Fruit fly (Drosophila melanogaster) whole organism, embryonic: ENCODE data around the gene tai.
A peak's percentile ranks its signal among the peaks of the same experiment; 100 is the strongest.

ENCODE experiments used
- Bteb2 ChIP-seq: fragments of 200-800 bp; sonication (Bioruptor generic); optimal IDR thresholded peaks from 2 replicates; lab custom pipeline; 2016; ENCODE audit warnings: missing biosample characterization, missing genetic modification characterization
- CG10147 ChIP-seq: fragments of 200-800 bp; sonication (Bioruptor generic); optimal IDR thresholded peaks from 2 replicates; lab custom pipeline; 2019; ENCODE audit warnings: missing biosample characterization, mild to moderate bottlenecking, missing genetic modification characterization, moderate library complexity
- CG17385 ChIP-seq: fragments of 200-800 bp; sonication (Bioruptor generic); optimal IDR thresholded peaks from 3 replicates; lab custom pipeline; 2018; ENCODE audit warnings: missing biosample characterization, mild to moderate bottlenecking, missing genetic modification characterization
- CG17568 ChIP-seq: fragments of 200-800 bp; sonication (Bioruptor generic); optimal IDR thresholded peaks from 2 replicates; lab custom pipeline; 2018; ENCODE audit warnings: missing biosample characterization, mild to moderate bottlenecking, missing genetic modification characterization, moderate library complexity
- CG17829 ChIP-seq: fragments of 200-800 bp; optimal IDR thresholded peaks from 2 replicates; lab custom pipeline; 2019; ENCODE audit warnings: missing biosample characterization, mild to moderate bottlenecking, missing genetic modification characterization, moderate library complexity
- CG2116 ChIP-seq: fragments of 200-800 bp; sonication (Bioruptor generic); optimal IDR thresholded peaks from 3 replicates; lab custom pipeline; 2018; ENCODE audit warnings: missing biosample characterization, mild to moderate bottlenecking, missing genetic modification characterization
- CG31388 ChIP-seq: fragments of 200-800 bp; sonication (Bioruptor generic); optimal IDR thresholded peaks from 2 replicates; lab custom pipeline; 2016; ENCODE audit warnings: missing biosample characterization, missing genetic modification characterization
- CG32772 ChIP-seq: fragments of 200-800 bp; sonication (Bioruptor generic); IDR thresholded peaks from 2 replicates; pipeline ENCODE4 v1.3.6; 2022; ENCODE audit warnings: missing biosample characterization, missing genetic modification characterization
- CG4404 ChIP-seq: fragments of 200-800 bp; sonication (Bioruptor generic); IDR thresholded peaks from 2 replicates; pipeline ENCODE4 v1.3.6; 2022; ENCODE audit warnings: missing biosample characterization, missing genetic modification characterization
- CG5180 ChIP-seq: fragments of 200-800 bp; sonication (Bioruptor generic); optimal IDR thresholded peaks from 3 replicates; lab custom pipeline; 2017; ENCODE audit warnings: missing biosample characterization, missing genetic modification characterization, mild to moderate bottlenecking, moderate library complexity, missing genetic modification reagents
- CG7271 ChIP-seq: fragments of 200-800 bp; sonication (Bioruptor generic); optimal IDR thresholded peaks from 2 replicates; lab custom pipeline; 2018; ENCODE audit warnings: missing biosample characterization, mild to moderate bottlenecking, missing genetic modification characterization, moderate library complexity
- CG7556 ChIP-seq: fragments of 200-800 bp; sonication (Bioruptor generic); optimal IDR thresholded peaks from 2 replicates; lab custom pipeline; 2017; ENCODE audit warnings: missing biosample characterization, mild to moderate bottlenecking, missing genetic modification characterization
- CG7745 ChIP-seq: fragments of 200-800 bp; sonication (Bioruptor generic); optimal IDR thresholded peaks from 2 replicates; lab custom pipeline; 2018; ENCODE audit warnings: missing biosample characterization, mild to moderate bottlenecking, missing genetic modification characterization, moderate library complexity
- CG7987 ChIP-seq: fragments of 200-800 bp; sonication (Bioruptor generic); optimal IDR thresholded peaks from 2 replicates; lab custom pipeline; 2018; ENCODE audit warnings: missing biosample characterization, mild to moderate bottlenecking, missing genetic modification characterization, moderate library complexity
- CG9609 ChIP-seq: fragments of 200-800 bp; sonication (Bioruptor generic); optimal IDR thresholded peaks from 3 replicates; lab custom pipeline; 2016; ENCODE audit warnings: missing biosample characterization, missing genetic modification characterization
- Ets65A ChIP-seq: fragments of 200-800 bp; sonication (Bioruptor generic); peaks from one replicate; lab custom pipeline; 2016; ENCODE audit warnings: missing biosample characterization, missing genetic modification characterization
- Gsc ChIP-seq: fragments of 200-800 bp; sonication (Bioruptor generic); IDR thresholded peaks from 2 replicates; pipeline ENCODE4 v1.3.6; 2022; ENCODE audit warnings: missing biosample characterization, missing genetic modification characterization
- HLH3B ChIP-seq: fragments of 200-800 bp; sonication (Bioruptor generic); IDR thresholded peaks from 2 replicates; pipeline ENCODE4 v1.3.6; 2022; ENCODE audit warnings: missing biosample characterization, missing genetic modification characterization
- Med ChIP-seq: fragments of 200-800 bp; sonication (Bioruptor generic); peaks from one replicate; lab custom pipeline; 2016; ENCODE audit warnings: missing biosample characterization, missing genetic modification characterization, mild to moderate bottlenecking, inconsistent platforms, moderate library complexity
- Meics ChIP-seq: fragments of 200-800 bp; sonication (Bioruptor generic); optimal IDR thresholded peaks from 2 replicates; lab custom pipeline; 2017; ENCODE audit warnings: missing biosample characterization, mild to moderate bottlenecking, missing genetic modification characterization
- Poxn ChIP-seq: fragments of 200-800 bp; sonication (Bioruptor generic); IDR thresholded peaks from 2 replicates; pipeline ENCODE4 v1.3.6; 2022; ENCODE audit warnings: missing biosample characterization, missing genetic modification characterization
- Ptx1 ChIP-seq: fragments of 200-800 bp; sonication (Bioruptor generic); IDR thresholded peaks from 2 replicates; pipeline ENCODE4 v1.3.6; 2022; ENCODE audit warnings: missing biosample characterization, missing genetic modification characterization
- Ravus ChIP-seq: fragments of 200-800 bp; sonication (Bioruptor generic); IDR thresholded peaks from 2 replicates; pipeline ENCODE4 v1.3.6; 2022; ENCODE audit warnings: missing biosample characterization, missing genetic modification characterization
- Tbp ChIP-seq: fragments of >200 bp; optimal IDR thresholded peaks from 2 replicates; lab custom pipeline; 2018; ENCODE audit warnings: missing biosample characterization, missing genetic modification characterization
- crp ChIP-seq, 2 experiments: fragments of 200-800 bp; sonication (Bioruptor generic); optimal IDR thresholded peaks; 2 replicates in 1 of 2; 3 replicates in 1 of 2; lab custom pipeline; 2017; ENCODE audit warnings: missing biosample characterization in 2 of 2, missing genetic modification characterization in 2 of 2, mild to moderate bottlenecking in 1 of 2, moderate library complexity in 1 of 2
- da ChIP-seq: fragments of 200-800 bp; sonication (Bioruptor generic); optimal IDR thresholded peaks from 2 replicates; lab custom pipeline; 2016; ENCODE audit warnings: missing biosample characterization, missing genetic modification characterization
- disco-r ChIP-seq: fragments of 200-800 bp; sonication (Bioruptor generic); optimal IDR thresholded peaks from 2 replicates; lab custom pipeline; 2016; ENCODE audit warnings: missing biosample characterization, missing genetic modification characterization
- eve ChIP-seq, 2 experiments: fragments of >200 bp; optimal IDR thresholded peaks; 2 replicates each; lab custom pipeline; 2017; ENCODE audit warnings: missing biosample characterization in 2 of 2, missing genetic modification characterization in 2 of 2
- fd102C ChIP-seq: fragments of 200-800 bp; sonication (Bioruptor generic); optimal IDR thresholded peaks from 2 replicates; lab custom pipeline; 2018; ENCODE audit warnings: missing biosample characterization, mild to moderate bottlenecking, missing genetic modification characterization, moderate library complexity
- gfzf ChIP-seq: fragments of 200-800 bp; sonication (Bioruptor generic); optimal IDR thresholded peaks from 2 replicates; lab custom pipeline; 2016; ENCODE audit warnings: missing biosample characterization, mild to moderate bottlenecking, missing genetic modification characterization, moderate library complexity
- hkb ChIP-seq, 2 experiments: fragments of 200-800 bp in 1 of 2; fragments of >200 bp in 1 of 2; sonication (Bioruptor generic) in 1 of 2; IDR thresholded peaks in 1 of 2; optimal IDR thresholded peaks in 1 of 2; 2 replicates each; pipeline versions ENCODE4 v1.3.6 to Lab custom; 2017 to 2022; ENCODE audit warnings: missing biosample characterization in 1 of 2, missing genetic modification characterization in 1 of 2
- lilli ChIP-seq: fragments of 200-800 bp; sonication (Bioruptor generic); optimal IDR thresholded peaks from 3 replicates; lab custom pipeline; 2016; ENCODE audit warnings: missing biosample characterization, missing genetic modification characterization
- lola ChIP-seq, 3 experiments: fragments of >200 bp in 2 of 3; fragments of 200-800 bp in 1 of 3; sonication (Bioruptor generic) in 1 of 3; optimal IDR thresholded peaks; 2 replicates each; lab custom pipeline; 2017 to 2019; ENCODE audit warnings: missing biosample characterization in 3 of 3, missing genetic modification characterization in 3 of 3, mild to moderate bottlenecking in 1 of 3, moderate library complexity in 1 of 3
- mirr ChIP-seq: fragments of 200-800 bp; sonication (Bioruptor generic); optimal IDR thresholded peaks from 3 replicates; lab custom pipeline; 2018; ENCODE audit warnings: missing biosample characterization, mild to moderate bottlenecking, missing genetic modification characterization
- nau ChIP-seq: fragments of 200-800 bp; sonication (Bioruptor generic); optimal IDR thresholded peaks from 3 replicates; lab custom pipeline; 2017; ENCODE audit warnings: missing biosample characterization, mild to moderate bottlenecking, missing genetic modification characterization, missing genetic modification reagents
- nerfin-1 ChIP-seq: fragments of 200-800 bp; sonication (Bioruptor generic); optimal IDR thresholded peaks from 3 replicates; lab custom pipeline; 2019; ENCODE audit warnings: missing biosample characterization, mild to moderate bottlenecking, missing genetic modification characterization, moderate library complexity
- nom ChIP-seq: fragments of 200-800 bp; sonication (Bioruptor generic); optimal IDR thresholded peaks from 2 replicates; lab custom pipeline; 2017; ENCODE audit warnings: missing biosample characterization, missing genetic modification characterization, mild to moderate bottlenecking, moderate library complexity, missing genetic modification reagents
- otp ChIP-seq: fragments of 200-800 bp; sonication (Bioruptor generic); IDR thresholded peaks from 3 replicates; pipeline ENCODE4, ENCODE4 v1.3.6; 2022; ENCODE audit warnings: missing biosample characterization, missing genetic modification characterization
- peb ChIP-seq: fragments of 200-800 bp; sonication (Bioruptor generic); IDR thresholded peaks from 2 replicates; pipeline ENCODE4 v1.3.6; 2022; ENCODE audit warnings: missing biosample characterization, missing genetic modification characterization
- pho ChIP-seq: fragments of 200-800 bp; sonication (Bioruptor generic); optimal IDR thresholded peaks from 2 replicates; lab custom pipeline; 2016; ENCODE audit warnings: missing biosample characterization, missing genetic modification characterization
- tna ChIP-seq: fragments of 200-800 bp; sonication (Bioruptor generic); IDR thresholded peaks from 2 replicates; pipeline ENCODE4 v1.3.6; 2022; ENCODE audit warnings: missing biosample characterization, missing genetic modification characterization; ENCODE audit not compliant: partially characterized antibody
- trh ChIP-seq: fragments of 200-800 bp; sonication (Bioruptor generic); optimal IDR thresholded peaks from 2 replicates; lab custom pipeline; 2016; ENCODE audit warnings: missing biosample characterization, missing genetic modification characterization
- tx ChIP-seq: fragments of 200-800 bp; sonication (Bioruptor generic); optimal IDR thresholded peaks from 2 replicates; lab custom pipeline; 2016; ENCODE audit warnings: missing biosample characterization, missing genetic modification characterization
- vnd ChIP-seq: fragments of 200-800 bp; sonication (Bioruptor generic); IDR thresholded peaks from 3 replicates; pipeline ENCODE4 v1.3.6; 2022; ENCODE audit warnings: missing biosample characterization, missing genetic modification characterization; ENCODE audit not compliant: partially characterized antibody
- wor ChIP-seq: fragments of 200-800 bp; sonication (Bioruptor generic); IDR thresholded peaks from 2 replicates; pipeline ENCODE4 v1.3.6; 2022; ENCODE audit warnings: missing biosample characterization, missing genetic modification characterization
- zf30C ChIP-seq: fragments of 200-800 bp; sonication (Bioruptor generic); optimal IDR thresholded peaks from 3 replicates; lab custom pipeline; 2018; ENCODE audit warnings: missing biosample characterization, mild to moderate bottlenecking, missing genetic modification characterization
- zfh1 ChIP-seq: fragments of 200-800 bp; sonication (Bioruptor generic); IDR thresholded peaks from 3 replicates; pipeline ENCODE4 v1.3.6; 2022; ENCODE audit warnings: missing biosample characterization, missing genetic modification characterization
- zfh2 ChIP-seq: fragments of 200-800 bp; sonication (Bioruptor generic); optimal IDR thresholded peaks from 2 replicates; lab custom pipeline; 2016; ENCODE audit warnings: missing biosample characterization, missing genetic modification characterization

The tai gene

dm6 chr2L:9210864-9211701, 44.5 kb downstream of the tai start:
- no peak for TF ChIP-seq Poxn (GFP tag; lab: Robert Waterston, UW)
- 0 out of 2 replicates have a peak, but pooled peaks have one; percentile 23 for TF ChIP-seq CG4404 (GFP tag; lab: Robert Waterston, UW)
- TF ChIP-seq nau (GFP tag; lab: Kevin White, UChicago): peak; percentile 46
- TF ChIP-seq Bteb2 (GFP tag; lab: Kevin White, UChicago): peak; percentile 42
- peak; percentile 50; the same call in 1 of the 3 replicates for TF ChIP-seq zfh1 (GFP tag; lab: Robert Waterston, UW)
- TF ChIP-seq lola (GFP tag; optimal IDR thresholded peaks at IDR 0.05; lab: Kevin White, UChicago): peak in 1 of 3 experiments; percentile 45
- peak; percentile 61 for TF ChIP-seq CG17829 (tag; lab: Kevin White, UChicago)
- no peak for TF ChIP-seq fd102C
- no peak for TF ChIP-seq vnd (GFP tag; lab: Robert Waterston, UW)
- peak; percentile 32 for TF ChIP-seq CG5180 (GFP tag; lab: Kevin White, UChicago)
- TF ChIP-seq Ets65A (GFP tag; lab: Kevin White, UChicago): peak; percentile 92
- TF ChIP-seq pho: peak; percentile 9
- no peak for TF ChIP-seq hkb (optimal IDR thresholded peaks at IDR 0.05; lab: Kevin White, UChicago)
- TF ChIP-seq hkb (GFP tag; IDR thresholded peaks at IDR 0.05; lab: Robert Waterston, UW): peak; percentile 48; the same call in 1 of the 2 replicates
- peak; percentile 65 for TF ChIP-seq CG17568 (GFP tag; lab: Kevin White, UChicago)
- no peak for TF ChIP-seq tna (GFP tag; lab: Robert Waterston, UW)
- TF ChIP-seq otp (GFP tag; lab: Robert Waterston, UW): no peak
- peak; percentile 78 for TF ChIP-seq Ptx1
- peak; percentile 42 for TF ChIP-seq CG17385 (GFP tag; lab: Kevin White, UChicago)
- TF ChIP-seq da: no peak
- peak; percentile 79 for TF ChIP-seq CG7556
- peak; percentile 68 for TF ChIP-seq Meics (GFP tag; lab: Kevin White, UChicago)
- TF ChIP-seq lilli (GFP tag; lab: Kevin White, UChicago): peak; percentile 43
- TF ChIP-seq peb (GFP tag; lab: Robert Waterston, UW): no peak
- TF ChIP-seq CG7745 (tag; lab: Kevin White, UChicago): no peak
- TF ChIP-seq tx: no peak
- TF ChIP-seq Gsc (GFP tag; lab: Robert Waterston, UW): no peak
- TF ChIP-seq CG7271 (tag; lab: Kevin White, UChicago): no peak
- TF ChIP-seq Ravus (GFP tag; lab: Robert Waterston, UW): no peak
- TF ChIP-seq Med (GFP tag; lab: Kevin White, UChicago): peak; percentile 81
- TF ChIP-seq CG7987 (GFP tag; lab: Kevin White, UChicago): no peak
- peak; percentile 15 for TF ChIP-seq CG2116
- TF ChIP-seq CG32772 (GFP tag; lab: Robert Waterston, UW): peak; percentile 34; the same call in 1 of the 2 replicates
- TF ChIP-seq trh: peak; percentile 23
- no peak for TF ChIP-seq mirr (GFP tag; lab: Kevin White, UChicago)
- peak; percentile 33; the same call in 1 of the 2 replicates for TF ChIP-seq wor (GFP tag; lab: Robert Waterston, UW)
- peak; percentile 33 for TF ChIP-seq CG31388
- peak; percentile 66 for TF ChIP-seq CG10147 (GFP tag; lab: Kevin White, UChicago)
- TF ChIP-seq HLH3B (GFP tag; lab: Robert Waterston, UW): no peak
- TF ChIP-seq disco-r: no peak
- TF ChIP-seq gfzf: no peak
- TF ChIP-seq eve (GFP tag; optimal IDR thresholded peaks at IDR 0.05; lab: Kevin White, UChicago): peak in 1 of 2 experiments; percentile 84
- no peak for TF ChIP-seq crp (GFP tag; optimal IDR thresholded peaks at IDR 0.05; lab: Kevin White, UChicago)
- TF ChIP-seq zf30C: peak; percentile 35
- TF ChIP-seq nerfin-1: peak; percentile 25
- no peak for TF ChIP-seq Tbp (GFP tag; lab: Kevin White, UChicago)
- TF ChIP-seq CG9609 (GFP tag; lab: Kevin White, UChicago): peak; percentile 4
- no peak for TF ChIP-seq zfh2 (GFP tag; lab: Kevin White, UChicago)
- peak; percentile 82 for TF ChIP-seq nom (GFP tag; lab: Kevin White, UChicago)
